Fruit fly (Drosophila melanogaster): Measurements from ENCODE around the gene CG5783.

CG5783 gene

dm6 chr2L:18150393-18151133, 5.3 kb upstream of the CG5783 start (continued):
- TF ChIP-seq CG12219 (GFP tag; optimal IDR thresholded peaks at IDR 0.05) (no peak), Oli (tag; optimal IDR thresholded peaks at IDR 0.05) (no peak), crc (GFP tag; optimal IDR thresholded peaks at IDR 0.05) (no peak), ttk (GFP tag; IDR thresholded peaks at IDR 0.05) (peak; percentile 17; the same call in 1 of the 2 replicates), nerfin-2 (GFP tag; IDR thresholded peaks at IDR 0.05; ENCODE audit: partially characterized antibody) (no peak), Myb (GFP tag; optimal IDR thresholded peaks at IDR 0.05) (no peak), br (optimal IDR thresholded peaks at IDR 0.05) (no peak), Gug (GFP tag; IDR thresholded peaks at IDR 0.05) (peak; percentile 79; the same call in 3 of the 4 replicates), CG32532 (GFP tag; IDR thresholded peaks at IDR 0.05) (peak; percentile 76), sens (GFP tag) (peak; percentile 78), CG17385 (GFP tag; optimal IDR thresholded peaks at IDR 0.05) (peak; percentile 0), CG33557 (GFP tag; optimal IDR thresholded peaks at IDR 0.05) (no peak), CG17912 (GFP tag; optimal IDR thresholded peaks at IDR 0.05) (no peak), slbo (GFP tag; IDR thresholded peaks at IDR 0.05) (peak; percentile 78), CG6175 (GFP tag; IDR thresholded peaks at IDR 0.05) (no peak), zfh2 (GFP tag; optimal IDR thresholded peaks at IDR 0.05) (no peak), CG9727 (GFP tag; optimal IDR thresholded peaks at IDR 0.05) (no peak), Dref (GFP tag; IDR thresholded peaks at IDR 0.05) (no peak), wor (GFP tag; IDR thresholded peaks at IDR 0.05) (no peak), MTF-1 (GFP tag; optimal IDR thresholded peaks at IDR 0.05; ENCODE audit: borderline replicate concordance) (no peak), CrebB (tag; optimal IDR thresholded peaks at IDR 0.05) (no peak), odd (GFP tag; optimal IDR thresholded peaks at IDR 0.05) (no peak), CG10543 (GFP tag; optimal IDR thresholded peaks at IDR 0.05) (peak; percentile 43), CG6854 (GFP tag; optimal IDR thresholded peaks at IDR 0.05) (no peak), CG2875 (GFP tag; optimal IDR thresholded peaks at IDR 0.05) (no peak), CG15269 (tag; optimal IDR thresholded peaks at IDR 0.05) (peak; percentile 44), bsh (GFP tag; optimal IDR thresholded peaks at IDR 0.05) (peak in 1 of 2 experiments; percentile 16), kni (GFP tag; optimal IDR thresholded peaks at IDR 0.05) (peak; percentile 60), CG10209 (GFP tag; optimal IDR thresholded peaks at IDR 0.05) (no peak), CG13775 (GFP tag; optimal IDR thresholded peaks at IDR 0.05) (peak; percentile 39), wek (GFP tag; optimal IDR thresholded peaks at IDR 0.05) (no peak), CG9817 (tag; optimal IDR thresholded peaks at IDR 0.05) (peak; percentile 48), CG5245 (GFP tag; optimal IDR thresholded peaks at IDR 0.05) (no peak), Sox100B (GFP tag; optimal IDR thresholded peaks at IDR 0.05) (peak; percentile 55), croc (GFP tag; conservative IDR thresholded peaks at IDR 0.05) (no peak), CG12155 (GFP tag; optimal IDR thresholded peaks at IDR 0.05) (no peak), Max (GFP tag; optimal IDR thresholded peaks at IDR 0.05) (no peak), Fer3 (tag; optimal IDR thresholded peaks at IDR 0.05) (peak; percentile 47), BEAF-32 (GFP tag; optimal IDR thresholded peaks at IDR 0.05) (no peak), CG18476 (GFP tag; optimal IDR thresholded peaks at IDR 0.05) (peak; percentile 33), HLH3B (GFP tag; IDR thresholded peaks at IDR 0.05) (peak; percentile 57), Awh (GFP tag; IDR thresholded peaks at IDR 0.05) (no peak), tx (GFP tag; optimal IDR thresholded peaks at IDR 0.05) (no peak), B-H1 (GFP tag; IDR thresholded peaks at IDR 0.05) (no peak; the same call in 2 of the 3 replicates), CG2712 (tag; optimal IDR thresholded peaks at IDR 0.05) (peak; percentile 39), CG2889 (GFP tag; IDR thresholded peaks at IDR 0.05) (no peak), emc (GFP tag; optimal IDR thresholded peaks at IDR 0.05) (no peak), pb (GFP tag; optimal IDR thresholded peaks at IDR 0.05) (no peak), Gsc (GFP tag; IDR thresholded peaks at IDR 0.05) (no peak), YL-1 (GFP tag; optimal IDR thresholded peaks at IDR 0.05) (no peak)

Measured in whole organism, embryonic.